Fruit fly (Drosophila melanogaster): ENCODE results near the gene Tim17b1.

Tim17b1 gene

DNA sequence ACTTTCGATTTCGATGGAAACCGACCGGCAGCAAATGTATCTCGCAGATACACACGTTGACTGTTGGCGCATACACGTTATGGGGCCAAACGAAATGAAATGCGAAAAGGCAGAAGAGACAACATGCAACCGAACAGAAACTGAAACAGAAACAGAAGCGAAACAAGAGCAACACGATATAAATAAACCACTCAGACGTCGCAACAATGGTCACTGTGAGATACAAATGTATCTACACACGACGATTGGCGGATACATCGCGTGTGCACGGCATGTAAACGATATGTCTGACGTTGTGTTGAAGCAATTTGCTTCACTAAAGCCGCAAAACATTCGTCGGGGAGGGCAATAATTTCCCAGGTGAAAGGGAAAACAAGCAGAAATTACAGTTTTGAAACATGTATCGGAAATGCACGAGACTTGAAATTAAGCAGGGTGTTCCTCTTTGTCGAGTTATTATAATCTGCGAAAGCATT, 17.7 kb downstream of the Tim17b1 start (continued):
- TF ChIP-seq pdm3 (GFP tag; optimal IDR thresholded peaks at IDR 0.05) (no peak), CG9139 (GFP tag; optimal IDR thresholded peaks at IDR 0.05) (no peak), CG11294 (GFP tag; IDR thresholded peaks at IDR 0.05) (no peak), CG7368 (GFP tag; optimal IDR thresholded peaks at IDR 0.05) (no peak)

DNA sequence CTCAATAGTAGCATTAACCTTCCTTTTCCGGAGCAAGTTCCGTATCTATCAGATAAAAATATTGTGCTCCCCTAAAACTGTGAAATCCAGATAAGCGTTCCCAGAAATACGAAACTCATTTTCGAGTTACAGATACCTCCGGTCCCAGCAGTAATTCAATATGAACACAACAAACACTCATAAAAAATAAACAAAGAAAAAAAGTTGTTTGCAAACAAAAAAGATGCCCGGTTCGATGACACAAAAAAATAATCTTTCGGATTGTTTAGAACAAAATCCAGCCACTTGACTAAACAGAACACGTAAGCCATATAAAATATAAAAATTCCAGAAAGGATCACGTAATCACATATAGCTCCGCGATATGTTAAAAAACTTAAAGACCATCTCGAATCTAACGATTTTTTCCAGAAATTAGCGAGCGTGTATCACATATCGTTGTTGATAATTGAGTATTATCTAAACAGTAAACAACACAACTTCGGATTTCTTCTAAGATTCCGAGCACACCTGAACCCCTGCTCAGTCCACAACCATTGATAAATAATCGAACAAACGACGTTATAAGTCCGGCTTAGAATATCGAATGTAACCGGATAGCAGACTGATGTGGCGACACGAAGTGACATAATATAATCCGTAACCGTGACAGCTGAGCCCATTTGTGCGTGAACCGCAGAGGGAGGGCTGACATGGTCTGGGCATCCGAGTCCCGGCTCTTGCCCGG, 19.3 kb downstream of the Tim17b1 start:
- TF ChIP-seq CG6276 (GFP tag; optimal IDR thresholded peaks at IDR 0.05), result no peak
- peak; percentile 70 for TF ChIP-seq vri (GFP tag; optimal IDR thresholded peaks at IDR 0.05)
- no peak for TF ChIP-seq CG8319 (GFP tag; optimal IDR thresholded peaks at IDR 0.05)
- peak; percentile 69 for TF ChIP-seq Eip78C (GFP tag)
- TF ChIP-seq Met (GFP tag; optimal IDR thresholded peaks at IDR 0.05), result peak; percentile 44
- TF ChIP-seq Lpt (GFP tag; optimal IDR thresholded peaks at IDR 0.05), result no peak
- peak; percentile 24 for TF ChIP-seq esn (GFP tag; optimal IDR thresholded peaks at IDR 0.05)
- TF ChIP-seq fkh (GFP tag; optimal IDR thresholded peaks at IDR 0.05), result peak; percentile 88
- no peak for TF ChIP-seq Ets21C (GFP tag; optimal IDR thresholded peaks at IDR 0.05)

DNA sequence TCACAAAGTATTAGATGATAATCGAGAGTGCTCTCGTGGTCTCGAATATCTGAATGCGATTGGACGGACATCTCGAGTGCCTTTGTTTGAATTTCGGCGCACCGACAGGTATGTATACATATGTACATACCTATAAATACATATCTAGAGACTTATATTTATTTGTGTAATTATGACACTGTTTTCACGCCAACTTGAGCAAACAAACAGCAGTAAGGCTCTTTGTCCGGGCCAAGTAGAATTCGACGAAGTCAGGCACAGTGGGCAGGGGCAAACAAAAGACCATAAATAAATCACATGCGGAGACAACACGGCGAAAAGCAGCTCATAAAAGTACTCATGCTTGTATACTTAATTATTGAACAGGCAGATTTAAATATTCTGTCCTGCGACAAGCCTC, 20.7 kb downstream of the Tim17b1 start:
- peak; percentile 60 for TF ChIP-seq vri (GFP tag; optimal IDR thresholded peaks at IDR 0.05)
- peak; percentile 60 for TF ChIP-seq Sox14 (GFP tag; optimal IDR thresholded peaks at IDR 0.05)
- no peak for TF ChIP-seq acj6 (GFP tag; optimal IDR thresholded peaks at IDR 0.05)
- peak; percentile 71 for TF ChIP-seq Eip78C (GFP tag)
- peak; percentile 86 for TF ChIP-seq fkh (GFP tag; optimal IDR thresholded peaks at IDR 0.05)
- TF ChIP-seq ss (GFP tag; optimal IDR thresholded peaks at IDR 0.05), result peak in 1 of 2 experiments; percentile 15

DNA sequence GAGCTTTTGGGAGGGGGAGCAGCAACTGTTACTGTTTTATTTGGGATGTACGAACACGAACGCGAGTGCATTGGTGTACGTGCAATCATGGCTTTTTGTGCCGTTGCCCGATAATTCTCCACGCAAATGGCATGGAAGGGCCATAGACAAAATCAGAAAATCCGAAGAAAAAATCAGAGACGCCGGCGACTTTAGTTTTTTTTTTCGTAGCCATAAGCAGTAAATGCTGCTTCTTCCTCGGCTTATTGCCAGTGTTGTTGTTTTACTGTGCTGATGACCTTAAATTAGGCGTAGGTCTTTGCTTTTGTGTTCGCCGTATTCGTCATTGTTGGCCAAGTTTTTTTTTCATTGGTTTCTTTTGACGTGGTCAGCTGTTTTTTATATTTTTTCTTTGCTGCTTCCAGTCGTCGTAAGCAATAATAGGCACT, 22.3 kb downstream of the Tim17b1 start:
- TF ChIP-seq CG7368 (GFP tag; optimal IDR thresholded peaks at IDR 0.05), result no peak
- no peak for TF ChIP-seq esn (GFP tag; optimal IDR thresholded peaks at IDR 0.05)
- TF ChIP-seq Sox102F (GFP tag; optimal IDR thresholded peaks at IDR 0.05), result no peak
- TF ChIP-seq cyc (GFP tag; optimal IDR thresholded peaks at IDR 0.05), result no peak
- no peak for TF ChIP-seq CG31627 (GFP tag; optimal IDR thresholded peaks at IDR 0.05)
- no peak for TF ChIP-seq CG32006 (GFP tag; optimal IDR thresholded peaks at IDR 0.05)

DNA sequence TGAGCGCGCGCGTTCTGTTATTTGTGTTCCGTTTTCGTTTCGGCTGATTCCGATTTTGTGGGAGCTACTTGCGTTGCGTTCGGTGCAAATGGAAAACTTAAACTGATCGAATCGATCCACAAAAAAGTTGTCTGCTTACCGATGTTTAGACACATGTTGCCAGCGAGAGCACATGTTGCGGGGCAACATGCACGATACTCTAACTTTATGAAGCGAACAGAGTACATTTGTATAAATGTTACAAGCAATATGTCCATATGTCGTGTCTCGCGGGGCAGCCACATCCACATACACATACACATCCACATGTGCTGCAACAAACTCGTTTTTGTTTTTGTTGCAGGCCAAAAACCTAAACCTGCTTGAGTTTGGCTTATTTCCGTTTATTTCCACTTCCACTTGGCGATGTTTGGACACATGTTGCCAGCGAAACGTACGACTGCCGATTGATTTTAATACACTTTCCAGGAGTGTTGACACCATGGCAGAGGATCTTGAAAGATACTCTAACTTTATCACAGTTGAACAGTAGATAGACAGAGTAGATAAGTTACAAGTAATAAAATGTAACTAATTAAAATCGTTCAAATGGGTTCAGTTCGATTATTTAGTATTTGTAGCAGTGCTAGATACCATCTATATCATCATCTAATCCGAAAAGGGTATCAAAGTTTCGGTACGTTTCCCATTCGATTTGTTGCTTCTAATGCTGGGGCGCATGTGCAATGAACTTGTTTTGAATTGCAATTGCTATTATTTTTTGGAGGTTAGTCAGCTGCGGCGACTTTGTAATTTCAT, 24.0 kb downstream of the Tim17b1 start:
- TF ChIP-seq CG8319 (GFP tag; optimal IDR thresholded peaks at IDR 0.05) (no peak), CG32006 (GFP tag; optimal IDR thresholded peaks at IDR 0.05) (peak; percentile 79), Gug (GFP tag; IDR thresholded peaks at IDR 0.05) (no peak), ss (GFP tag; optimal IDR thresholded peaks at IDR 0.05) (peak; percentile 42 to 57), eg (GFP tag; IDR thresholded peaks at IDR 0.05) (peak; percentile 51; the same call in 1 of the 3 replicates), CG6792 (GFP tag; optimal IDR thresholded peaks at IDR 0.05) (no peak), CG9139 (GFP tag; optimal IDR thresholded peaks at IDR 0.05) (peak; percentile 33), esn (GFP tag; optimal IDR thresholded peaks at IDR 0.05) (peak; percentile 22), Hr38 (GFP tag; optimal IDR thresholded peaks at IDR 0.05) (no peak), Blimp-1 (GFP tag; optimal IDR thresholded peaks at IDR 0.05) (peak; percentile 28), CG6163 (GFP tag; IDR thresholded peaks at IDR 0.05) (peak; percentile 64; the same call in 2 of the 3 replicates), CG6276 (GFP tag; optimal IDR thresholded peaks at IDR 0.05) (peak; percentile 51), Smox (GFP tag; optimal IDR thresholded peaks at IDR 0.05) (no peak), CG11762 (GFP tag; optimal IDR thresholded peaks at IDR 0.05; ENCODE audit: insufficient read depth) (no peak), CG31627 (GFP tag; optimal IDR thresholded peaks at IDR 0.05) (no peak), salr (GFP tag; optimal IDR thresholded peaks at IDR 0.05) (peak in 1 of 2 experiments; percentile 19), topi (GFP tag; optimal IDR thresholded peaks at IDR 0.05) (no peak), CG8632 (GFP tag; optimal IDR thresholded peaks at IDR 0.05) (no peak), Lpt (GFP tag; optimal IDR thresholded peaks at IDR 0.05) (no peak), Met (GFP tag; optimal IDR thresholded peaks at IDR 0.05) (no peak), CG3919 (GFP tag; optimal IDR thresholded peaks at IDR 0.05) (peak; percentile 14), dac (GFP tag; optimal IDR thresholded peaks at IDR 0.05) (peak; percentile 23), Ets96B (tag; optimal IDR thresholded peaks at IDR 0.05) (no peak), net (GFP tag; optimal IDR thresholded peaks at IDR 0.05) (peak; percentile 14), CG4318 (GFP tag; optimal IDR thresholded peaks at IDR 0.05) (peak; percentile 19), Sox15 (GFP tag; optimal IDR thresholded peaks at IDR 0.05) (no peak), CG10631 (GFP tag; optimal IDR thresholded peaks at IDR 0.05) (peak; percentile 22), CG10669 (GFP tag; optimal IDR thresholded peaks at IDR 0.05) (no peak), Sox102F (GFP tag; optimal IDR thresholded peaks at IDR 0.05) (peak; percentile 35), pdm3 (GFP tag; optimal IDR thresholded peaks at IDR 0.05) (peak; percentile 41)
